Fruit fly (Drosophila melanogaster) whole organism, embryonic: Measurements from ENCODE around the gene GlyRS.

Source experiments
- Adf1 ChIP-seq: fragments of 200-800 bp; sonication (Bioruptor generic); IDR thresholded peaks from 2 replicates; pipeline ENCODE4 v1.3.6; 2022; ENCODE audit warnings: missing biosample characterization, missing genetic modification characterization
- hb ChIP-seq: fragments of 200-800 bp; sonication (Bioruptor generic); IDR thresholded peaks from 3 replicates; pipeline ENCODE4 v1.3.6; 2022; ENCODE audit warnings: missing biosample characterization, missing genetic modification characterization; ENCODE audit not compliant: partially characterized antibody

dm6 chr3L:15121272-15121671, 26.3 kb downstream of the GlyRS start, which contains the start of gene CG32847:
- TF ChIP-seq Adf1 (no peak), hb (GFP tag; lab: Robert Waterston, UW) (no peak)
